Worm (Caenorhabditis elegans): ENCODE data around the gene C38C3.3.

ce11 chrV:1467444-1467843 lies 28.0 kb upstream of the C38C3.3 start, which contains the start of gene gid-8:
- no peak for TF ChIP-seq him-1 (tag; optimal IDR thresholded peaks at IDR 0.05)
- TF ChIP-seq dao-5 (tag; optimal IDR thresholded peaks at IDR 0.05): no peak

Data from whole organism, L4/young adult.